Worm (Caenorhabditis elegans) whole organism, L3 larva: ENCODE measurements around the gene str-252.

Experiments
- R02D3.7 ChIP-seq: fragments of 150-350 bp; optimal IDR thresholded peaks from 2 replicates; lab custom pipeline; 2014; ENCODE audit warnings: missing biosample characterization, missing genetic modification characterization
- ama-1 ChIP-seq: fragments of 150-350 bp; optimal IDR thresholded peaks from 2 replicates; lab custom pipeline; 2018
- ceh-16 ChIP-seq: sonication (generic microtip); optimal IDR thresholded peaks from 2 replicates; lab custom pipeline; 2017; ENCODE audit warnings: missing biosample characterization, missing genetic modification characterization
- ceh-28 ChIP-seq: fragments of 150-350 bp; optimal IDR thresholded peaks from 2 replicates; lab custom pipeline; 2014; ENCODE audit warnings: missing biosample characterization, missing genetic modification reagents, missing genetic modification characterization
- ceh-82 ChIP-seq: fragments of 150-350 bp; optimal IDR thresholded peaks from 2 replicates; lab custom pipeline; 2014; ENCODE audit warnings: missing biosample characterization, missing genetic modification characterization
- ceh-9 ChIP-seq: sonication (generic microtip); optimal IDR thresholded peaks from 2 replicates; lab custom pipeline; 2018; ENCODE audit warnings: missing biosample characterization, missing genetic modification characterization
- egl-5 ChIP-seq: fragments of 150-350 bp; optimal IDR thresholded peaks from 2 replicates; lab custom pipeline; 2017; ENCODE audit warnings: missing biosample characterization, missing genetic modification reagents, missing genetic modification characterization, inconsistent platforms
- elt-2 ChIP-seq: sonication (generic microtip); optimal IDR thresholded peaks from 2 replicates; lab custom pipeline; 2016; ENCODE audit warnings: missing genetic modification reagents, mild to moderate bottlenecking, missing genetic modification characterization, missing compliant biosample characterization
- elt-3 ChIP-seq, 3 experiments: fragments of 150-350 bp in 1 of 3; sonication (generic microtip) in 2 of 3; optimal IDR thresholded peaks; 2 replicates in 2 of 3; 4 replicates in 1 of 3; lab custom pipeline; 2014 to 2017; ENCODE audit warnings: missing biosample characterization in 3 of 3, missing genetic modification characterization in 3 of 3
- eor-1 ChIP-seq, 2 experiments: fragments of 150-350 bp; optimal IDR thresholded peaks; 2 replicates each; lab custom pipeline; 2014 to 2018; ENCODE audit warnings: missing biosample characterization in 2 of 2, missing genetic modification characterization in 2 of 2
- fos-1 ChIP-seq: fragments of 150-350 bp; optimal IDR thresholded peaks from 2 replicates; lab custom pipeline; 2014; ENCODE audit warnings: missing biosample characterization, missing genetic modification characterization
- hmg-11 ChIP-seq: sonication (generic microtip); optimal IDR thresholded peaks from 2 replicates; lab custom pipeline; 2016; ENCODE audit warnings: missing genetic modification characterization, missing compliant biosample characterization
- jun-1 ChIP-seq: fragments of 150-350 bp; optimal IDR thresholded peaks from 2 replicates; lab custom pipeline; 2014; ENCODE audit warnings: missing biosample characterization, missing genetic modification reagents, missing genetic modification characterization
- lin-15B ChIP-seq: fragments of 150-350 bp; optimal IDR thresholded peaks from 2 replicates; lab custom pipeline; 2014; ENCODE audit warnings: missing biosample characterization, missing genetic modification characterization
- lin-39 ChIP-seq: fragments of 150-350 bp; optimal IDR thresholded peaks from 2 replicates; lab custom pipeline; 2018; ENCODE audit warnings: missing biosample characterization, missing genetic modification reagents, missing genetic modification characterization
- lsy-12 ChIP-seq: sonication (generic microtip); optimal IDR thresholded peaks from 2 replicates; lab custom pipeline; 2016; ENCODE audit warnings: mild to moderate bottlenecking, missing genetic modification characterization, missing compliant biosample characterization
- mdl-1 ChIP-seq: fragments of 150-350 bp; optimal IDR thresholded peaks from 2 replicates; lab custom pipeline; 2014; ENCODE audit warnings: missing biosample characterization, missing genetic modification characterization
- nfya-1 ChIP-seq: sonication (generic microtip); optimal IDR thresholded peaks from 2 replicates; lab custom pipeline; 2017; ENCODE audit warnings: missing genetic modification characterization, mild to moderate bottlenecking, missing compliant biosample characterization, antibody characterized with exemption, moderate library complexity; ENCODE audit not compliant: insufficient read depth
- nhr-11 ChIP-seq: fragments of 150-350 bp; optimal IDR thresholded peaks from 2 replicates; lab custom pipeline; 2014; ENCODE audit warnings: missing biosample characterization, missing genetic modification characterization
- nhr-12 ChIP-seq: fragments of 150-350 bp; optimal IDR thresholded peaks from 2 replicates; lab custom pipeline; 2014; ENCODE audit warnings: missing biosample characterization, missing genetic modification characterization
- nhr-23 ChIP-seq: fragments of 150-350 bp; optimal IDR thresholded peaks from 2 replicates; lab custom pipeline; 2014; ENCODE audit warnings: missing biosample characterization, missing genetic modification reagents, missing genetic modification characterization
- nhr-237 ChIP-seq: fragments of 150-350 bp; optimal IDR thresholded peaks from 2 replicates; lab custom pipeline; 2014; ENCODE audit warnings: missing biosample characterization, missing genetic modification characterization
- nhr-25 ChIP-seq: sonication (generic microtip); optimal IDR thresholded peaks from 2 replicates; lab custom pipeline; 2017; ENCODE audit warnings: missing biosample characterization, missing genetic modification characterization
- nhr-28 ChIP-seq: fragments of 150-350 bp; optimal IDR thresholded peaks from 2 replicates; lab custom pipeline; 2014; ENCODE audit warnings: missing biosample characterization, missing genetic modification characterization
- nhr-43 ChIP-seq: sonication (generic microtip); optimal IDR thresholded peaks from 2 replicates; lab custom pipeline; 2016; ENCODE audit warnings: mild to moderate bottlenecking, missing genetic modification characterization, missing compliant biosample characterization; ENCODE audit not compliant: poor library complexity, severe bottlenecking
- nhr-76 ChIP-seq: fragments of 150-350 bp; sonication (generic microtip); optimal IDR thresholded peaks from 5 replicates; lab custom pipeline; 2014; ENCODE audit warnings: missing biosample characterization, missing genetic modification characterization
- nhr-77 ChIP-seq: fragments of 150-350 bp; optimal IDR thresholded peaks from 2 replicates; lab custom pipeline; 2014; ENCODE audit warnings: missing biosample characterization, missing genetic modification characterization
- pha-4 ChIP-seq: fragments of 150-350 bp; optimal IDR thresholded peaks from 2 replicates; lab custom pipeline; 2014; ENCODE audit warnings: missing biosample characterization, missing genetic modification reagents, missing genetic modification characterization
- pqm-1 ChIP-seq: fragments of 150-350 bp; optimal IDR thresholded peaks from 2 replicates; lab custom pipeline; 2017; ENCODE audit warnings: missing biosample characterization, missing genetic modification characterization, inconsistent platforms
- sea-2 ChIP-seq: fragments of 150-350 bp; sonication (generic microtip); optimal IDR thresholded peaks from 4 replicates; lab custom pipeline; 2014; ENCODE audit warnings: missing biosample characterization, missing genetic modification reagents, missing genetic modification characterization
- skn-1 ChIP-seq: fragments of 150-350 bp; optimal IDR thresholded peaks from 2 replicates; lab custom pipeline; 2014; ENCODE audit warnings: missing biosample characterization, missing genetic modification characterization
- snpc-4 ChIP-seq: fragments of 150-350 bp; optimal IDR thresholded peaks from 2 replicates; lab custom pipeline; 2014; ENCODE audit warnings: missing biosample characterization, missing genetic modification characterization
- tbx-2 ChIP-seq: sonication (generic microtip); optimal IDR thresholded peaks from 2 replicates; lab custom pipeline; 2016; ENCODE audit warnings: mild to moderate bottlenecking, missing genetic modification characterization, missing compliant biosample characterization
- zag-1 ChIP-seq: fragments of 150-350 bp; optimal IDR thresholded peaks from 2 replicates; lab custom pipeline; 2014; ENCODE audit warnings: missing biosample characterization, missing genetic modification characterization
- ztf-4 ChIP-seq: fragments of 150-350 bp; optimal IDR thresholded peaks from 2 replicates; lab custom pipeline; 2014; ENCODE audit warnings: missing biosample characterization, missing genetic modification characterization

The str-252 gene

DNA sequence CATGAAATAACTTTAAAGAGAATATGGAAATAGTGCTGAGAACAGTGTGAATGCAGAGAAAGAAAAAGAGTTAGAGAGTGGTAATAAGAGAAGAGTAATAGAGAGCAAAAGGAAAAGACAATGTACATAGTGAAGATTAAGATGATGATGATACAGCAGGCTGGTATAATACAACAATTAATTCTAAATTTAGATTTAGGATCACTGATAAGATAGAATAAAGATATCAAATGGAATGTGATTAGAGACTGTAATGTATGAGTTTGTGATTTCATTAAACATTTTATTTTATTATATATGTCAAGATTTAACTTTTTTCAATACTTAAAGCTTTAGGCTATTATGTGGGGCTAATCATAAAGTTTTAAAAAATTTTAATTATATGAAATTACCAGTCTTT is 36.9 kb downstream of the str-252 start, which contains the start of gene R10D12.8:
Gene R10D12.8 (minus strand): TSS at position 101 of the 400 bp plus-strand sequence.
- TF ChIP-seq zag-1 (tag; lab: Kevin White, UChicago) (no peak), pha-4 (tag; lab: Kevin White, UChicago) (peak; percentile 53)

DNA sequence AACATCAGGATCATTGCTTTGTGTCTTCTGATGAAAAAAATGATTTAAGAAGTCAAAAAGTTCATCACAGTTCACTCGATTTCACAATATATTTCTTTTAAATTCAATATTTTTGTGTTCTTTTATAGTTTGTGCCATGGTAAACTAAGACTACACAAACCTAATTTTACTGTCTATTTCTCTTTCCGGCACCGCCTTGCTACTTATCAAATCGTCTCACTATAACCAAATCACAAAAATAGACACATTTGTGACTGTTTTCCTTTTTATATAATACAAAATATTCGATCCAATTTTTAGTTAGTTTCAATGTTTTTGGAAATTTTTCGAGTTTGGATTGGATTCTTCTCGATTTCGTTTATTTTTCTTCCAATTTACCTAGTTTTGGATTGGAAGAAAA is 37.8 kb downstream of the str-252 start, which contains the start of gene swt-6:
Gene swt-6 (plus strand): TSS at position 301 of the 400 bp plus-strand sequence.
- TF ChIP-seq ceh-16 (tag; lab: Kevin White, UChicago) (no peak), nhr-12 (no peak), nhr-11 (tag; lab: Kevin White, UChicago) (no peak), eor-1 (tag; optimal IDR thresholded peaks at IDR 0.05; lab: Kevin White, UChicago) (no peak), skn-1 (tag; lab: Kevin White, UChicago) (no peak), lin-15B (tag; lab: Kevin White, UChicago) (no peak), pha-4 (tag; lab: Kevin White, UChicago) (no peak), ama-1 (lab: Kevin White, UChicago) (no peak), nhr-77 (tag; lab: Kevin White, UChicago) (no peak), lsy-12 (no peak), snpc-4 (tag; lab: Kevin White, UChicago) (no peak), nhr-237 (tag; lab: Kevin White, UChicago) (no peak)

DNA sequence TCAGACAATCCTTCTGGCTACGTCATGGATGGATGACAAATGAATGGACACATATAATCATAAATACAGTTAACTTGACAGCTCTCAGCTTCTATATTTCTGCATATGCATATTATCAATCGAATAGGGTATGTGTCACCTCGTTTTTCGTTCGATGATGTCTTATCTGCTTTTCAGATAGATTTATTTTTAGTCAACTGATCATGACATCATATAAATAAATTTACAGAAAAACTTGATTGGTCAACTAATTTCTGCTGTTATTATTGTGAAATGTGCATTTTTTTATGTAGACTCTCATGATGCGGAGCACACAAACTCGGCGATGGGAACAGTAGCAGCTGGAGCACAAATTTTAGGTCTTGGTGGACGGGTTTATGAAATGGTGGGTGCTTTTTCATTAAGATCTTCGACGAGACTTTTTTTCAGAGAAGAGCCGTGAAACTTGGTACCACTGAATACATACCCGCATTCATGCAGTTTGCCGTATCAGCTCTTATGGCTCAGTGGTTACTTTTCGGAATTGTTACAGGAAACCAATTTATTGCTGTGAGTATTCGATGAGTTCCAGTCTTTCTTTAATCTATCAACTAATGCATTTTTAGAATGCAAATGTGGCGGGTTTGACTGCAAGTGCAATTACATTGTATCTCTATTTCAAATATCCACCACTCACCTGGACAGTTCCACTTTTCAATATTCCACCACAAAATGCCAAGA is 39.2 kb downstream of the str-252 start:
- TF ChIP-seq ceh-82 (tag; lab: Kevin White, UChicago) = no peak
- peak; percentile 30 for TF ChIP-seq elt-2 (tag; lab: Kevin White, UChicago)
- peak; percentile 54 for TF ChIP-seq pqm-1 (tag; lab: Kevin White, UChicago)
- TF ChIP-seq nfya-1 (tag; lab: Kevin White, UChicago) = no peak
- no peak for TF ChIP-seq nhr-28

DNA sequence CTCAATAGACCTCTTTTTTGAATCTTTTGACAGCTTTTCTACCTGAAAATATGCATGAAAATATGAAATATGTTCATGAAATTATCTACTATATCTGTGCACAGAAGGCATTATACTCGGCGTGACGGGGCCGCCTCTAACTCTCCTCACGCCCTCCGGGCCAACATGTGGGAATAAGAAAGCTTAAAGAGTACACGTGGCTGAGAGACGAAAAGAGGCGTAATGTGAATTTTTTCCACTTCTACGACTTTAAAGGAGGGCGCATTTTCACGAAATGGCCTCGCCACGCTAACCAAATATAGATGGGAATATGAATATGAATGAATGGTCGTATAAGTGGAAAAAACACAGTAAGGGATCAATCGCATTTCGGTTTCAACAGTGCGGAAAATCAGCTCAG is 41.4 kb downstream of the str-252 start:
- TF ChIP-seq skn-1 (tag; lab: Kevin White, UChicago) (no peak), mdl-1 (tag; lab: Kevin White, UChicago) (no peak), hmg-11 (tag; lab: Kevin White, UChicago) (no peak), pha-4 (tag; lab: Kevin White, UChicago) (no peak), pqm-1 (tag; lab: Kevin White, UChicago) (no peak), tbx-2 (tag; lab: Kevin White, UChicago) (no peak), elt-3 (tag; optimal IDR thresholded peaks at IDR 0.05; lab: Kevin White, UChicago) (no peak), nhr-25 (tag; lab: Kevin White, UChicago) (no peak), nhr-76 (tag; lab: Kevin White, UChicago) (no peak), eor-1 (tag; optimal IDR thresholded peaks at IDR 0.05; lab: Kevin White, UChicago) (no peak), nhr-12 (no peak), R02D3.7 (no peak), ceh-28 (no peak), nhr-43 (tag; lab: Kevin White, UChicago) (no peak), lin-39 (tag; lab: Kevin White, UChicago) (no peak), nhr-23 (tag; lab: Kevin White, UChicago) (no peak), lsy-12 (no peak)

DNA sequence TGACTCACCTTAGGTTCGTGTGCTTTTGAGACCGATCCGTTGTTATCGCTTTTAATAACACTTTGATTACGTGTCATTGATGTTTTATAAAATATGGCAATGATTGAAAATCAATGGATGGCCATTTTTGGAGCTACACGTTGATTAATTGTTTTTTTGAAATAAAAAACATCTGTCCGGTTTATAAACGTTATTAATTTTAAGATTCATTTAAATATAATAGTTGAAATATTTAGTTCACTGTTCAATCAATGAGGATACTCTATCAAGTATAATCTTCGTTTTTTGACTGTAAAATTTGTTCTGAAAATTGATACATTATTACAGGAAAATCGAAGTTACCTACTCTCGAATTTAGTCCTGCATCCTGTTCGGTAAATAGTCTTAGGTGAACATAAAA is 42.0 kb downstream of the str-252 start, which contains the start of gene R10D12.10:
Gene R10D12.10 (minus strand): TSS at position 101 of the 400 bp plus-strand sequence.
- no peak for TF ChIP-seq R02D3.7
- TF ChIP-seq fos-1 (tag; lab: Kevin White, UChicago) = no peak
- no peak for TF ChIP-seq egl-5
- no peak for TF ChIP-seq lin-15B (tag; lab: Kevin White, UChicago)
- no peak for TF ChIP-seq elt-3 (tag; optimal IDR thresholded peaks at IDR 0.05; lab: Kevin White, UChicago)
- TF ChIP-seq lsy-12 = no peak
- no peak for TF ChIP-seq nhr-28
- no peak for TF ChIP-seq jun-1 (tag; lab: Kevin White, UChicago)
- no peak for TF ChIP-seq nhr-77 (tag; lab: Kevin White, UChicago)
- no peak for TF ChIP-seq tbx-2 (tag; lab: Kevin White, UChicago)
- no peak for TF ChIP-seq ztf-4 (tag; lab: Kevin White, UChicago)
- TF ChIP-seq ceh-9 = no peak
- TF ChIP-seq nhr-12 = no peak
- TF ChIP-seq hmg-11 (tag; lab: Kevin White, UChicago) = no peak
- no peak for TF ChIP-seq nhr-25 (tag; lab: Kevin White, UChicago)
- no peak for TF ChIP-seq sea-2 (GFP tag; lab: Kevin White, UChicago)
- no peak for TF ChIP-seq nhr-23 (tag; lab: Kevin White, UChicago)
